Worm (Caenorhabditis elegans) whole organism, mixed stage, embryonic: ENCODE data around the gene mboa-3.

ENCODE experiments used
- bed-3 ChIP-seq: fragments of 200-800 bp; sonication (Bioruptor generic); optimal IDR thresholded peaks from 3 replicates; lab custom pipeline; 2018; ENCODE audit warnings: mild to moderate bottlenecking, missing genetic modification characterization, moderate library complexity, missing compliant biosample characterization
- blmp-1 ChIP-seq: fragments of 150-350 bp; optimal IDR thresholded peaks from 2 replicates; lab custom pipeline; 2014; ENCODE audit warnings: missing biosample characterization, missing genetic modification characterization
- ceh-39 ChIP-seq: fragments of 150-350 bp; optimal IDR thresholded peaks from 2 replicates; lab custom pipeline; 2014; ENCODE audit warnings: missing biosample characterization, missing genetic modification characterization
- ceh-43 ChIP-seq: fragments of 200-800 bp; sonication (Bioruptor generic); optimal IDR thresholded peaks from 2 replicates; lab custom pipeline; 2018; ENCODE audit warnings: mild to moderate bottlenecking, missing genetic modification characterization, moderate library complexity, missing compliant biosample characterization
- ceh-83 ChIP-seq: fragments of 200-800 bp; sonication (Bioruptor generic); optimal IDR thresholded peaks from 2 replicates; lab custom pipeline; 2018; ENCODE audit warnings: mild to moderate bottlenecking, missing genetic modification characterization, missing compliant biosample characterization
- ces-1 ChIP-seq: fragments of 150-350 bp; optimal IDR thresholded peaks from 2 replicates; lab custom pipeline; 2014; ENCODE audit warnings: missing biosample characterization, missing genetic modification reagents, missing genetic modification characterization
- cnd-1 ChIP-seq: fragments of 200-800 bp; sonication (Bioruptor generic); optimal IDR thresholded peaks from 2 replicates; lab custom pipeline; 2018; ENCODE audit warnings: mild to moderate bottlenecking, missing genetic modification characterization, missing compliant biosample characterization
- drap-1 ChIP-seq: fragments of 200-800 bp; sonication (Bioruptor generic); optimal IDR thresholded peaks from 3 replicates; lab custom pipeline; 2018; ENCODE audit warnings: mild to moderate bottlenecking, missing genetic modification characterization, missing compliant biosample characterization
- elt-1 ChIP-seq: sonication (generic microtip); optimal IDR thresholded peaks from 2 replicates; lab custom pipeline; 2017; ENCODE audit warnings: missing genetic modification characterization, mild to moderate bottlenecking, missing compliant biosample characterization, antibody characterized with exemption, moderate library complexity, borderline replicate concordance; ENCODE audit not compliant: insufficient read depth
- elt-3 ChIP-seq: fragments of 150-350 bp; optimal IDR thresholded peaks from 2 replicates; lab custom pipeline; 2014; ENCODE audit warnings: missing biosample characterization, missing genetic modification characterization
- flh-1 ChIP-seq: fragments of 200-800 bp; sonication (Bioruptor generic); optimal IDR thresholded peaks from 2 replicates; lab custom pipeline; 2018; ENCODE audit warnings: mild to moderate bottlenecking, missing genetic modification characterization, moderate library complexity, missing compliant biosample characterization
- ham-2 ChIP-seq: fragments of 200-800 bp; sonication (Bioruptor generic); optimal IDR thresholded peaks from 2 replicates; lab custom pipeline; 2018; ENCODE audit warnings: mild to moderate bottlenecking, missing genetic modification characterization, missing compliant biosample characterization
- lin-13 ChIP-seq: fragments of 150-350 bp; optimal IDR thresholded peaks from 2 replicates; lab custom pipeline; 2014; ENCODE audit warnings: missing biosample characterization, missing genetic modification characterization
- lin-32 ChIP-seq: fragments of 200-800 bp; sonication (Bioruptor generic); optimal IDR thresholded peaks from 2 replicates; lab custom pipeline; 2018; ENCODE audit warnings: mild to moderate bottlenecking, missing genetic modification characterization, missing compliant biosample characterization
- lsy-2 ChIP-seq: fragments of 150-350 bp; optimal IDR thresholded peaks from 2 replicates; lab custom pipeline; 2014; ENCODE audit warnings: missing biosample characterization, missing genetic modification characterization
- mep-1 ChIP-seq: fragments of 150-350 bp; optimal IDR thresholded peaks from 2 replicates; lab custom pipeline; 2017; ENCODE audit warnings: missing biosample characterization, missing genetic modification reagents, missing genetic modification characterization, inconsistent platforms
- mls-2 ChIP-seq: sonication (generic microtip); optimal IDR thresholded peaks from 2 replicates; lab custom pipeline; 2016; ENCODE audit warnings: mild to moderate bottlenecking, missing genetic modification characterization, moderate library complexity, missing compliant biosample characterization
- nhr-12 ChIP-seq: fragments of 150-350 bp; optimal IDR thresholded peaks from 2 replicates; lab custom pipeline; 2014; ENCODE audit warnings: missing biosample characterization, missing genetic modification characterization
- nhr-2 ChIP-seq: fragments of 150-350 bp; optimal IDR thresholded peaks from 2 replicates; lab custom pipeline; 2014; ENCODE audit warnings: missing biosample characterization, missing genetic modification characterization
- nhr-237 ChIP-seq: fragments of 150-350 bp; optimal IDR thresholded peaks from 2 replicates; lab custom pipeline; 2014; ENCODE audit warnings: missing biosample characterization, missing genetic modification characterization
- nhr-76 ChIP-seq: sonication (generic microtip); optimal IDR thresholded peaks from 2 replicates; lab custom pipeline; 2017; ENCODE audit warnings: missing biosample characterization, missing genetic modification characterization
- pha-4 ChIP-seq: fragments of 150-350 bp; optimal IDR thresholded peaks from 2 replicates; lab custom pipeline; 2018; ENCODE audit warnings: missing biosample characterization, missing genetic modification reagents, missing genetic modification characterization
- sem-2 ChIP-seq: fragments of 200-800 bp; sonication (Bioruptor generic); optimal IDR thresholded peaks from 2 replicates; lab custom pipeline; 2018; ENCODE audit warnings: mild to moderate bottlenecking, missing genetic modification characterization, missing compliant biosample characterization
- snpc-4 ChIP-seq: fragments of 150-350 bp; optimal IDR thresholded peaks from 2 replicates; lab custom pipeline; 2014; ENCODE audit warnings: missing biosample characterization, missing genetic modification characterization
- sptf-1 ChIP-seq: sonication (generic microtip); optimal IDR thresholded peaks from 2 replicates; lab custom pipeline; 2017; ENCODE audit warnings: mild to moderate bottlenecking, missing genetic modification characterization, moderate library complexity, missing compliant biosample characterization
- tbx-8 ChIP-seq: fragments of 200-800 bp; sonication (Bioruptor generic); optimal IDR thresholded peaks from 2 replicates; lab custom pipeline; 2018; ENCODE audit warnings: mild to moderate bottlenecking, missing genetic modification characterization, moderate library complexity, missing compliant biosample characterization
- unc-120 ChIP-seq: sonication (generic microtip); optimal IDR thresholded peaks from 2 replicates; lab custom pipeline; 2017; ENCODE audit warnings: missing genetic modification characterization, missing compliant biosample characterization; ENCODE audit not compliant: poor library complexity, severe bottlenecking
- unc-39 ChIP-seq: fragments of 150-350 bp; optimal IDR thresholded peaks from 2 replicates; lab custom pipeline; 2014; ENCODE audit warnings: missing biosample characterization, missing genetic modification characterization
- unc-62 ChIP-seq: fragments of 150-350 bp; optimal IDR thresholded peaks from 2 replicates; lab custom pipeline; 2014; ENCODE audit warnings: missing biosample characterization, missing genetic modification reagents, missing genetic modification characterization
- zip-8 ChIP-seq: fragments of 150-350 bp; optimal IDR thresholded peaks from 2 replicates; lab custom pipeline; 2014; ENCODE audit warnings: missing biosample characterization, missing genetic modification characterization
- ztf-11 ChIP-seq: fragments of 150-350 bp; optimal IDR thresholded peaks from 2 replicates; lab custom pipeline; 2014; ENCODE audit warnings: missing biosample characterization, missing genetic modification characterization

The mboa-3 gene

ce11 chrX:5547828-5548227 lies 25.2 kb upstream of the mboa-3 start:
- no peak for TF ChIP-seq pha-4
- TF ChIP-seq elt-3 (tag; lab: Kevin White, UChicago) = no peak
- no peak for TF ChIP-seq unc-62 (GFP tag; lab: Kevin White, UChicago)
- no peak for TF ChIP-seq zip-8 (tag; lab: Kevin White, UChicago)
- TF ChIP-seq bed-3 (GFP tag; lab: Kevin White, UChicago) = no peak
- no peak for TF ChIP-seq lsy-2 (tag; lab: Kevin White, UChicago)
- TF ChIP-seq cnd-1 (tag; lab: Kevin White, UChicago) = no peak
- TF ChIP-seq snpc-4 = no peak
- TF ChIP-seq unc-120 (tag; lab: Kevin White, UChicago) = no peak
- TF ChIP-seq elt-1 (tag; lab: Kevin White, UChicago) = no peak
- no peak for TF ChIP-seq mls-2 (tag; lab: Kevin White, UChicago)
- TF ChIP-seq ceh-83 (GFP tag; lab: Kevin White, UChicago) = no peak

DNA sequence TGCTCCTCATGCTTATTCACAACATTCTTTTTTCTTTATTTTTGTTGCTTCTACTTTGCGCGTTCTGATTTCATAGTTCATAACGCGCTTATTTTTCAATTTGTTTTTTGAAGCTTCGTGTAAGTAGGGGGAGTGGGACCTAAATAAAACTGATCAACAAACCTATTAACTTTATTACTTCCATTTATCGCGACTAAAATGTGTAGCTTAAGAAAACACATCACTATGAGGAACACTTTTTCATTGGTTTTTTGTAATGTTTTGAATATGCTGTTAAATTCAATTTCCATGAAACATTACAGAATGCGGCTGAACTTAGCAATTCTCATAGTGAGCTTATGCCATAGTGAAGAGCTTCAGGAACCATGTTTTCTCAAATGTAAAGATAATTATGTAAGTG lies 21.0 kb upstream of the mboa-3 start, which contains the start of gene C54G7.1:
Gene C54G7.1, plus strand, starts transcription at position 301 of the 400 bp plus-strand sequence.
- TF ChIP-seq mep-1 (tag; lab: Kevin White, UChicago) (no peak), pha-4 (no peak), ham-2 (GFP tag; lab: Kevin White, UChicago) (no peak), sptf-1 (tag; lab: Kevin White, UChicago) (no peak), ceh-39 (tag; lab: Kevin White, UChicago) (no peak), nhr-237 (tag; lab: Kevin White, UChicago) (no peak), sem-2 (GFP tag; lab: Kevin White, UChicago) (no peak), lin-13 (tag; lab: Kevin White, UChicago) (no peak), drap-1 (no peak), ceh-83 (GFP tag; lab: Kevin White, UChicago) (no peak), ceh-43 (GFP tag; lab: Kevin White, UChicago) (no peak), nhr-2 (no peak), cnd-1 (tag; lab: Kevin White, UChicago) (no peak), blmp-1 (no peak), ztf-11 (tag; lab: Kevin White, UChicago) (no peak), snpc-4 (no peak), bed-3 (GFP tag; lab: Kevin White, UChicago) (no peak)

- TF ChIP-seq ceh-39 (tag; lab: Kevin White, UChicago) (no peak), zip-8 (tag; lab: Kevin White, UChicago) (no peak), nhr-2 (no peak), nhr-12 (no peak), elt-1 (tag; lab: Kevin White, UChicago) (no peak), lin-32 (GFP tag; lab: Kevin White, UChicago) (no peak), ces-1 (GFP tag; lab: Kevin White, UChicago) (no peak), flh-1 (GFP tag; lab: Kevin White, UChicago) (no peak), pha-4 (no peak), unc-120 (tag; lab: Kevin White, UChicago) (no peak), unc-62 (GFP tag; lab: Kevin White, UChicago) (no peak), elt-3 (tag; lab: Kevin White, UChicago) (no peak), ztf-11 (tag; lab: Kevin White, UChicago) (no peak), blmp-1 (no peak), bed-3 (GFP tag; lab: Kevin White, UChicago) (no peak), unc-39 (no peak), ceh-43 (GFP tag; lab: Kevin White, UChicago) (no peak)
Observed at ce11 chrX:5538416-5538815, 15.8 kb upstream of the mboa-3 start, which contains the start of gene lgx-1. Gene lgx-1, minus strand, starts transcription at chrX:5538516.

- TF ChIP-seq blmp-1 = no peak
- no peak for TF ChIP-seq snpc-4
- no peak for TF ChIP-seq sptf-1 (tag; lab: Kevin White, UChicago)
- no peak for TF ChIP-seq zip-8 (tag; lab: Kevin White, UChicago)
- no peak for TF ChIP-seq lin-13 (tag; lab: Kevin White, UChicago)
- no peak for TF ChIP-seq sem-2 (GFP tag; lab: Kevin White, UChicago)
- no peak for TF ChIP-seq nhr-76 (tag; lab: Kevin White, UChicago)
- no peak for TF ChIP-seq unc-62 (GFP tag; lab: Kevin White, UChicago)
- no peak for TF ChIP-seq mep-1 (tag; lab: Kevin White, UChicago)
- no peak for TF ChIP-seq unc-39
- TF ChIP-seq nhr-237 (tag; lab: Kevin White, UChicago) = no peak
- no peak for TF ChIP-seq elt-3 (tag; lab: Kevin White, UChicago)
- no peak for TF ChIP-seq tbx-8 (GFP tag; lab: Kevin White, UChicago)
- TF ChIP-seq ham-2 (GFP tag; lab: Kevin White, UChicago) = no peak
- no peak for TF ChIP-seq elt-1 (tag; lab: Kevin White, UChicago)
- no peak for TF ChIP-seq ces-1 (GFP tag; lab: Kevin White, UChicago)
- no peak for TF ChIP-seq bed-3 (GFP tag; lab: Kevin White, UChicago)
Observed at ce11 chrX:5524260-5524659, 1.6 kb upstream of the mboa-3 start.
